Worm (Caenorhabditis elegans): ENCODE measurements around the gene ZK938.1.

DNA sequence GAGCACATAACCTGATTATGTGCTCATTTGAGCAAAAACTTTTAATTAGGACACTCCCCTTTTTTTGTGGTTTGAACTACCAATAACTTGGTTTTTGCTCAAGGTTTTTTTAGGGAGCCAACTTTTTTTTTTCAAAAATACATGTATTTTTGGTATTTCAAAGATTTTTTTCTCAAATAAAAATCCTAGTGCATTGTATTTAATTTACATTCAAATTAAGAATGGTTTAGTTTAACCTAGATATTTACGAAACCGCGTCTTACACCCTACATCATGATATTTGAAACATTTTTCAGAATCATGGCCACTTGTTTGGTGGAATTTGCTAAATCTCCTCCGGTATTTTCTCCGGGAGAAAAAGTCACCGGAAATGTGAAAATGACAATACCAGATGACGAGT, 5.7 kb downstream of the ZK938.1 start, which contains the start of gene arrd-5:
- TF ChIP-seq dao-5 (tag; optimal IDR thresholded peaks at IDR 0.05) (no peak), W03F9.2 (tag; optimal IDR thresholded peaks at IDR 0.05) (no peak)

Measured in whole organism, L4/young adult.